Worm (Caenorhabditis elegans) whole organism, young adult: ENCODE data around the gene rtfo-1.

Experiments
- B0261.1 ChIP-seq: sonication (generic microtip); optimal IDR thresholded peaks from 2 replicates; lab custom pipeline; 2016; ENCODE audit warnings: mild to moderate bottlenecking, missing genetic modification characterization, moderate library complexity, missing compliant biosample characterization
- C17E4.6 ChIP-seq: fragments of 200-800 bp; sonication (Bioruptor generic); IDR thresholded peaks from 2 replicates; pipeline ENCODE4 v1.3.6; 2022; ENCODE audit warnings: missing genetic modification reagents, missing genetic modification characterization, missing compliant biosample characterization
- F37B4.10 ChIP-seq: fragments of 200-800 bp; sonication (Bioruptor generic); IDR thresholded peaks from 2 replicates; pipeline ENCODE4 v1.3.6; 2022; ENCODE audit warnings: missing genetic modification characterization, missing compliant biosample characterization
- F39B2.1 ChIP-seq: fragments of 200-800 bp; sonication (Bioruptor generic); IDR thresholded peaks from 2 replicates; pipeline ENCODE4 v1.3.6; 2022; ENCODE audit warnings: missing genetic modification reagents, missing genetic modification characterization, missing compliant biosample characterization
- F52B5.7 ChIP-seq: sonication (generic microtip); optimal IDR thresholded peaks from 2 replicates; lab custom pipeline; 2016; ENCODE audit warnings: mild to moderate bottlenecking, missing genetic modification characterization, missing compliant biosample characterization
- F55B11.4 ChIP-seq: sonication (generic microtip); optimal IDR thresholded peaks from 2 replicates; lab custom pipeline; 2016; ENCODE audit warnings: missing compliant biosample characterization, missing genetic modification characterization, borderline replicate concordance; ENCODE audit not compliant: insufficient read depth
- F57C9.4 ChIP-seq: sonication (generic microtip); optimal IDR thresholded peaks from 2 replicates; lab custom pipeline; 2017; ENCODE audit warnings: mild to moderate bottlenecking, missing genetic modification characterization, missing compliant biosample characterization
- T07F8.4 ChIP-seq: sonication (generic microtip); optimal IDR thresholded peaks from 2 replicates; lab custom pipeline; 2016; ENCODE audit warnings: mild to moderate bottlenecking, missing genetic modification characterization, moderate library complexity, missing compliant biosample characterization
- Y95B8A.8 ChIP-seq: fragments of 200-800 bp; sonication (Bioruptor generic); IDR thresholded peaks from 2 replicates; pipeline ENCODE4 v1.3.6; 2022; ENCODE audit warnings: missing genetic modification reagents, missing genetic modification characterization, missing compliant biosample characterization
- aptf-3 ChIP-seq: fragments of 200-800 bp; sonication (Bioruptor generic); IDR thresholded peaks from 2 replicates; pipeline ENCODE4 v1.3.6; 2022; ENCODE audit warnings: missing genetic modification characterization, missing compliant biosample characterization
- athp-1 ChIP-seq: sonication (generic microtip); optimal IDR thresholded peaks from 2 replicates; lab custom pipeline; 2017; ENCODE audit warnings: mild to moderate bottlenecking, missing genetic modification characterization, missing compliant biosample characterization
- bed-2 ChIP-seq: fragments of 200-800 bp; sonication (Bioruptor generic); IDR thresholded peaks from 2 replicates; pipeline ENCODE4 v1.3.6; 2022; ENCODE audit warnings: missing genetic modification reagents, missing genetic modification characterization, missing compliant biosample characterization
- ceh-58 ChIP-seq: fragments of 200-800 bp; sonication (Bioruptor generic); IDR thresholded peaks from 2 replicates; pipeline ENCODE4 v1.3.6; 2022; ENCODE audit warnings: missing genetic modification characterization, missing compliant biosample characterization
- ceh-79 ChIP-seq: sonication (generic microtip); optimal IDR thresholded peaks from 2 replicates; lab custom pipeline; 2017; ENCODE audit warnings: mild to moderate bottlenecking, missing genetic modification characterization, missing compliant biosample characterization
- chd-7 ChIP-seq: sonication (generic microtip); optimal IDR thresholded peaks from 2 replicates; lab custom pipeline; 2016; ENCODE audit warnings: mild to moderate bottlenecking, missing genetic modification characterization, moderate library complexity, missing compliant biosample characterization
- egl-18 ChIP-seq: fragments of 200-800 bp; sonication (Bioruptor generic); IDR thresholded peaks from 2 replicates; pipeline ENCODE4 v1.3.6; 2022; ENCODE audit warnings: missing genetic modification reagents, missing genetic modification characterization, missing compliant biosample characterization
- egrh-3 ChIP-seq: fragments of 200-800 bp; sonication (Bioruptor generic); IDR thresholded peaks from 2 replicates; pipeline ENCODE4 v1.3.6; 2022; ENCODE audit warnings: missing genetic modification reagents, missing genetic modification characterization, missing compliant biosample characterization
- him-1 ChIP-seq: sonication (generic microtip); optimal IDR thresholded peaks from 2 replicates; lab custom pipeline; 2016; ENCODE audit warnings: missing genotype, missing genetic modification reagents, missing genetic modification characterization, missing compliant biosample characterization
- hlh-26 ChIP-seq: fragments of 200-800 bp; sonication (Bioruptor generic); conservative IDR thresholded peaks from 2 replicates; pipeline ENCODE4 v1.3.6; 2022; ENCODE audit warnings: missing genetic modification reagents, missing genetic modification characterization, missing compliant biosample characterization
- hmg-20 ChIP-seq: fragments of 200-800 bp; sonication (Bioruptor generic); IDR thresholded peaks from 2 replicates; pipeline ENCODE4 v1.3.6; 2022; ENCODE audit warnings: missing genetic modification reagents, missing genetic modification characterization, missing compliant biosample characterization
- lin-26 ChIP-seq: fragments of 200-800 bp; sonication (Bioruptor generic); IDR thresholded peaks from 2 replicates; pipeline ENCODE4 v1.3.6; 2022; ENCODE audit warnings: missing genetic modification reagents, missing genetic modification characterization, missing compliant biosample characterization
- lin-40 ChIP-seq: sonication (generic microtip); optimal IDR thresholded peaks from 2 replicates; lab custom pipeline; 2016; ENCODE audit warnings: missing genetic modification characterization, mild to moderate bottlenecking, missing compliant biosample characterization, missing genotype, missing genetic modification reagents
- madf-3 ChIP-seq: fragments of 200-800 bp; sonication (Bioruptor generic); IDR thresholded peaks from 2 replicates; pipeline ENCODE4 v1.3.6; 2022; ENCODE audit warnings: missing genetic modification reagents, missing genetic modification characterization, missing compliant biosample characterization
- mel-28 ChIP-seq: sonication (generic microtip); optimal IDR thresholded peaks from 2 replicates; lab custom pipeline; 2016; ENCODE audit warnings: borderline replicate concordance, mild to moderate bottlenecking, missing genetic modification characterization, missing compliant biosample characterization
- mxl-1 ChIP-seq: sonication (generic microtip); optimal IDR thresholded peaks from 2 replicates; lab custom pipeline; 2016; ENCODE audit warnings: missing genetic modification characterization, missing compliant biosample characterization
- nfyb-1 ChIP-seq: fragments of 200-800 bp; sonication (Bioruptor generic); IDR thresholded peaks from 2 replicates; pipeline ENCODE4 v1.3.6; 2022; ENCODE audit warnings: missing genetic modification reagents, missing genetic modification characterization, missing compliant biosample characterization
- nhr-120 ChIP-seq: fragments of 200-800 bp; sonication (Bioruptor generic); IDR thresholded peaks from 2 replicates; pipeline ENCODE4 v1.3.6; 2022; ENCODE audit warnings: missing genetic modification characterization, missing compliant biosample characterization
- rpc-1 ChIP-seq, 2 experiments: fragments of 150-350 bp in 1 of 2; sonication (generic microtip) in 1 of 2; optimal IDR thresholded peaks; 2 replicates each; lab custom pipeline; 2014 to 2018; ENCODE audit warnings: missing biosample characterization in 1 of 2, missing genetic modification characterization in 1 of 2, missing genetic modification reagents in 1 of 2, missing genotype in 1 of 2
- snpc-3.4 ChIP-seq: sonication (generic microtip); optimal IDR thresholded peaks from 2 replicates; lab custom pipeline; 2017; ENCODE audit warnings: missing genetic modification characterization, mild to moderate bottlenecking, missing compliant biosample characterization, antibody characterized with exemption, moderate library complexity, missing genotype, missing genetic modification reagents
- somi-1 ChIP-seq: fragments of 200-800 bp; sonication (Bioruptor generic); optimal IDR thresholded peaks from 2 replicates; lab custom pipeline; 2018; ENCODE audit warnings: mild to moderate bottlenecking, missing genetic modification characterization, missing compliant biosample characterization
- tbp1 ChIP-seq: fragments of 200-800 bp; sonication (Bioruptor generic); optimal IDR thresholded peaks from 2 replicates; lab custom pipeline; 2018; ENCODE audit warnings: mild to moderate bottlenecking, missing genetic modification characterization, missing compliant biosample characterization
- xnd-1 ChIP-seq: sonication (generic microtip); optimal IDR thresholded peaks from 2 replicates; lab custom pipeline; 2016; ENCODE audit warnings: missing genotype, missing genetic modification reagents, missing genetic modification characterization, missing compliant biosample characterization
- zfh-2 ChIP-seq: fragments of 200-800 bp; sonication (Bioruptor generic); conservative IDR thresholded peaks from 2 replicates; pipeline ENCODE4 v1.3.6; 2022; ENCODE audit warnings: missing genetic modification reagents, missing genetic modification characterization, missing compliant biosample characterization
- zim-3 ChIP-seq: sonication (generic microtip); optimal IDR thresholded peaks from 2 replicates; lab custom pipeline; 2017; ENCODE audit warnings: mild to moderate bottlenecking, missing genetic modification characterization, moderate library complexity, missing compliant biosample characterization
- ztf-22 ChIP-seq: fragments of 200-800 bp; sonication (Bioruptor generic); optimal IDR thresholded peaks from 2 replicates; lab custom pipeline; 2018; ENCODE audit warnings: mild to moderate bottlenecking, missing genetic modification characterization, moderate library complexity, missing compliant biosample characterization

The rtfo-1 gene

ce11 chrV:9622338-9622737, 39.9 kb upstream of the rtfo-1 start:
- 0 out of 2 replicates have a peak, but pooled peaks have one; percentile 10 for TF ChIP-seq hlh-26 (GFP tag; lab: Robert Waterston, UW)
- TF ChIP-seq egrh-3 = peak; percentile 79; the same call in 1 of the 2 replicates
- peak; percentile 76 for TF ChIP-seq zfh-2

ce11 chrV:9621437-9621836, 39.0 kb upstream of the rtfo-1 start:
- TF ChIP-seq somi-1 (GFP tag; lab: Kevin White, UChicago) = no peak
- TF ChIP-seq, all 124 proteins: peak for 0

- TF ChIP-seq nfyb-1 (GFP tag; lab: Robert Waterston, UW) (0 out of 2 replicates have a peak, but pooled peaks have one; percentile 35), mxl-1 (tag; lab: Kevin White, UChicago) (no peak), egrh-3 (peak; percentile 86), madf-3 (GFP tag; lab: Robert Waterston, UW) (0 out of 2 replicates have a peak, but pooled peaks have one; percentile 23), ceh-58 (no peak), lin-40 (tag; lab: Kevin White, UChicago) (no peak), aptf-3 (GFP tag; lab: Robert Waterston, UW) (0 out of 2 replicates have a peak, but pooled peaks have one; percentile 61), F39B2.1 (GFP tag; lab: Robert Waterston, UW) (no peak), C17E4.6 (no peak), zfh-2 (peak; percentile 84), mel-28 (no peak), nhr-120 (GFP tag; lab: Robert Waterston, UW) (0 out of 2 replicates have a peak, but pooled peaks have one; percentile 41)
Measured at ce11 chrV:9620417-9620816, 38.0 kb upstream of the rtfo-1 start.

- no peak for TF ChIP-seq B0261.1 (tag; lab: Kevin White, UChicago)
- TF ChIP-seq F57C9.4 = no peak
- TF ChIP-seq tbp1 = no peak
- TF ChIP-seq hmg-20 (GFP tag; lab: Robert Waterston, UW) = no peak
- TF ChIP-seq ceh-79 (tag; lab: Kevin White, UChicago) = no peak
- no peak for TF ChIP-seq Y95B8A.8 (GFP tag; lab: Robert Waterston, UW)
- TF ChIP-seq him-1 (tag; lab: Kevin White, UChicago) = no peak
Measured at ce11 chrV:9619850-9620249, 37.4 kb upstream of the rtfo-1 start, which contains the start of gene idpc-6. Gene idpc-6 (plus strand): TSS chrV:9620150.

ce11 chrV:9618919-9619318, 36.5 kb upstream of the rtfo-1 start, which contains the start of gene idpc-7:
Gene idpc-7 (minus strand): TSS chrV:9619019.
- TF ChIP-seq F55B11.4 (tag; lab: Kevin White, UChicago) (no peak), F37B4.10 (GFP tag; lab: Robert Waterston, UW) (no peak), snpc-3.4 (tag; lab: Kevin White, UChicago) (no peak), mel-28 (no peak), ztf-22 (GFP tag; lab: Kevin White, UChicago) (no peak), madf-3 (GFP tag; lab: Robert Waterston, UW) (no peak), rpc-1 (optimal IDR thresholded peaks at IDR 0.05; lab: Kevin White, UChicago) (no peak), rpc-1 (tag; optimal IDR thresholded peaks at IDR 0.05; lab: Kevin White, UChicago) (no peak)

ce11 chrV:9618420-9618819, 36.0 kb upstream of the rtfo-1 start:
- TF ChIP-seq zim-3 (no peak), zfh-2 (peak; percentile 96), athp-1 (tag; lab: Kevin White, UChicago) (no peak), chd-7 (peak; percentile 40), T07F8.4 (tag; lab: Kevin White, UChicago) (no peak), xnd-1 (tag; lab: Kevin White, UChicago) (no peak), lin-26 (GFP tag; lab: Robert Waterston, UW) (peak; percentile 53; the same call in 1 of the 2 replicates), F52B5.7 (tag; lab: Kevin White, UChicago) (peak; percentile 18), F39B2.1 (GFP tag; lab: Robert Waterston, UW) (no peak), somi-1 (GFP tag; lab: Kevin White, UChicago) (no peak), egl-18 (0 out of 2 replicates have a peak, but pooled peaks have one; percentile 38), F37B4.10 (GFP tag; lab: Robert Waterston, UW) (no peak), egrh-3 (peak; percentile 92), bed-2 (no peak)
